Worm (Caenorhabditis elegans) whole organism, L4/young adult: ENCODE data around the gene lips-13.

Experiments used
- W03F9.2 ChIP-seq: fragments of 150-350 bp; optimal IDR thresholded peaks from 2 replicates; lab custom pipeline; 2014; ENCODE audit warnings: missing biosample characterization, missing genetic modification characterization
- dao-5 ChIP-seq: sonication (generic microtip); optimal IDR thresholded peaks from 2 replicates; lab custom pipeline; 2016; ENCODE audit warnings: missing genotype, missing genetic modification characterization, moderate library complexity, missing compliant biosample characterization

ce11 chrII:1132750-1133149 is 14.9 kb upstream of the lips-13 start:
- TF ChIP-seq W03F9.2 (tag; lab: Kevin White, UChicago) (no peak), dao-5 (no peak)
